Worm (Caenorhabditis elegans) whole organism, midembryonic: ENCODE data around the gene nhr-96.

Experiments
- T22C8.4 ChIP-seq: fragments of 200-800 bp; sonication (Bioruptor generic); IDR thresholded peaks from 2 replicates; pipeline ENCODE4 v1.3.6; 2022; ENCODE audit warnings: missing genetic modification characterization, missing compliant biosample characterization
- cog-1 ChIP-seq: sonication (generic microtip); optimal IDR thresholded peaks from 2 replicates; lab custom pipeline; 2016; ENCODE audit warnings: missing genetic modification characterization, missing compliant biosample characterization
- flt-1 ChIP-seq: fragments of 200-800 bp; sonication (Bioruptor generic); IDR thresholded peaks from 2 replicates; pipeline ENCODE4 v1.3.6; 2022; ENCODE audit warnings: missing genetic modification characterization, missing compliant biosample characterization
- klf-2 ChIP-seq: fragments of 200-800 bp; sonication (Bioruptor generic); conservative IDR thresholded peaks from 2 replicates; pipeline ENCODE4 v1.3.6; 2022; ENCODE audit warnings: missing genetic modification reagents, missing genetic modification characterization, missing compliant biosample characterization
- med-1 ChIP-seq: sonication (generic microtip); optimal IDR thresholded peaks from 2 replicates; lab custom pipeline; 2017; ENCODE audit warnings: missing genetic modification characterization, mild to moderate bottlenecking, missing compliant biosample characterization, antibody characterized with exemption, missing genetic modification reagents; ENCODE audit not compliant: insufficient read depth
- ref-1 ChIP-seq: fragments of 200-800 bp; sonication (Bioruptor generic); conservative IDR thresholded peaks from 2 replicates; pipeline ENCODE4 v1.3.6; 2022; ENCODE audit warnings: missing genetic modification reagents, missing genetic modification characterization, missing compliant biosample characterization
- tab-1 ChIP-seq: fragments of 200-800 bp; sonication (Bioruptor generic); IDR thresholded peaks from 2 replicates; pipeline ENCODE4 v1.3.6; 2022; ENCODE audit warnings: missing genetic modification characterization, missing compliant biosample characterization
- ztf-23 ChIP-seq: fragments of 200-800 bp; sonication (Bioruptor generic); IDR thresholded peaks from 2 replicates; pipeline ENCODE4 v1.3.6; 2022; ENCODE audit warnings: missing genetic modification reagents, missing genetic modification characterization, missing compliant biosample characterization
- ztf-29 ChIP-seq: fragments of 200-800 bp; sonication (Bioruptor generic); IDR thresholded peaks from 2 replicates; pipeline ENCODE4 v1.3.6; 2022; ENCODE audit warnings: missing genetic modification reagents, missing genetic modification characterization, missing compliant biosample characterization

DNA sequence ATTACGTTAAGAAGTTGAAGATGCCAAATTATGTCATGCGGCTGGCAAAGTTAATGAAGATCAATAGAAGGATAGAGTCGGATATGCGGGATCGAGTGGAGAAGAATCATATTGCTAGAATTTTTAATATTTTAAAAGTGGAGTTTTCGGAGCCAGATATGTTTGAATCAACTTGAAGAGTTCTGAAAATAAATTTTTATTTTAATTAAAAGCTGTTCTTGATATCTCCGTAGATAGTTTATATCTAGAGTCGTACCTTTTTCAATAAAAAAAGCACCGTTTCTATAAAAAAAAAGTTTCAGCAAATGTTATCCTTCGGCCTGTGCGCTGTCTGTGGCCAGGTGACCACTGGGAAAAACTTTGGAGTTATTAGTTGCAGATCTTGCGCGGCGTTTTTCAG lies at the start of gene nhr-96:
- no peak for TF ChIP-seq flt-1 (GFP tag; lab: Robert Waterston, UW)
- TF ChIP-seq cog-1 (tag; lab: Kevin White, UChicago) = no peak
- TF ChIP-seq ref-1 = no peak
- TF ChIP-seq ztf-23 (GFP tag; lab: Robert Waterston, UW) = no peak
- no peak for TF ChIP-seq med-1 (GFP tag; lab: Kevin White, UChicago)
- no peak for TF ChIP-seq T22C8.4
- TF ChIP-seq ztf-29 (GFP tag; lab: Robert Waterston, UW) = no peak
- no peak for TF ChIP-seq klf-2 (GFP tag; lab: Robert Waterston, UW)
- TF ChIP-seq tab-1 (GFP tag; lab: Robert Waterston, UW) = no peak
